Worm (Caenorhabditis elegans) whole organism, L4 larva: ENCODE measurements around the gene F42F12.4.

Source experiments
- D1046.2 ChIP-seq: fragments of 200-800 bp; sonication (Bioruptor generic); IDR thresholded peaks from 2 replicates; pipeline ENCODE4 v1.3.6; 2022; ENCODE audit warnings: missing genetic modification characterization, missing compliant biosample characterization
- F26F4.8 ChIP-seq: fragments of 200-800 bp; sonication (Bioruptor generic); conservative IDR thresholded peaks from 2 replicates; pipeline ENCODE4 v1.3.6; 2022; ENCODE audit warnings: missing genetic modification characterization, missing compliant biosample characterization
- T20F7.1 ChIP-seq: fragments of 200-800 bp; sonication (Bioruptor generic); optimal IDR thresholded peaks from 2 replicates; lab custom pipeline; 2018; ENCODE audit warnings: mild to moderate bottlenecking, missing genetic modification characterization, missing compliant biosample characterization
- Y105C5A.15 ChIP-seq: fragments of 200-800 bp; sonication (Bioruptor generic); IDR thresholded peaks from 2 replicates; pipeline ENCODE4 v1.3.6; 2022; ENCODE audit warnings: missing genetic modification characterization, missing compliant biosample characterization
- Y5F2A.4 ChIP-seq: fragments of 200-800 bp; sonication (Bioruptor generic); optimal IDR thresholded peaks from 2 replicates; lab custom pipeline; 2018; ENCODE audit warnings: mild to moderate bottlenecking, missing genetic modification characterization, missing compliant biosample characterization
- aha-1 ChIP-seq: fragments of 150-350 bp; peaks from one replicate; lab custom pipeline; 2014; ENCODE audit warnings: missing biosample characterization, missing genetic modification characterization
- aly-2 ChIP-seq: sonication (generic microtip); optimal IDR thresholded peaks from 2 replicates; lab custom pipeline; 2018; ENCODE audit warnings: missing biosample characterization, missing genetic modification characterization
- arid-1 ChIP-seq: fragments of 200-800 bp; sonication (Bioruptor generic); conservative IDR thresholded peaks from 2 replicates; pipeline ENCODE4 v1.3.6; 2022; ENCODE audit warnings: missing genetic modification reagents, missing genetic modification characterization, missing compliant biosample characterization
- attf-4 ChIP-seq: sonication (generic microtip); optimal IDR thresholded peaks from 3 replicates; lab custom pipeline; 2017; ENCODE audit warnings: missing biosample characterization, missing genetic modification characterization
- ceh-28 ChIP-seq: fragments of 150-350 bp; optimal IDR thresholded peaks from 2 replicates; lab custom pipeline; 2014; ENCODE audit warnings: missing biosample characterization, missing genetic modification reagents, missing genetic modification characterization
- ces-1 ChIP-seq: fragments of 150-350 bp; sonication (generic microtip); optimal IDR thresholded peaks from 4 replicates; lab custom pipeline; 2014; ENCODE audit warnings: missing biosample characterization, missing genetic modification reagents, missing genetic modification characterization
- ctbp-1 ChIP-seq: fragments of 200-800 bp; sonication (Bioruptor generic); IDR thresholded peaks from 2 replicates; pipeline ENCODE4 v1.3.6; 2022; ENCODE audit warnings: missing genetic modification reagents, missing genetic modification characterization, missing compliant biosample characterization
- daf-16 ChIP-seq, 3 experiments: sonication (generic microtip); optimal IDR thresholded peaks; 2 replicates each; lab custom pipeline; 2016 to 2017; ENCODE audit warnings: missing genetic modification characterization in 3 of 3, missing genetic modification reagents in 3 of 3, mild to moderate bottlenecking in 2 of 3, missing compliant biosample characterization in 2 of 3, missing biosample characterization in 1 of 3, moderate library complexity in 1 of 3
- duxl-1 ChIP-seq: sonication (generic microtip); optimal IDR thresholded peaks from 2 replicates; lab custom pipeline; 2016; ENCODE audit warnings: mild to moderate bottlenecking, missing genetic modification characterization, moderate library complexity, missing compliant biosample characterization; ENCODE audit not compliant: poor library complexity
- dve-1 ChIP-seq: sonication (generic microtip); optimal IDR thresholded peaks from 2 replicates; lab custom pipeline; 2017; ENCODE audit warnings: antibody characterized with exemption, mild to moderate bottlenecking, missing genetic modification characterization, missing compliant biosample characterization; ENCODE audit not compliant: insufficient read depth
- egl-27 ChIP-seq: sonication (generic microtip); optimal IDR thresholded peaks from 3 replicates; lab custom pipeline; 2017; ENCODE audit warnings: missing biosample characterization, missing genetic modification reagents, missing genetic modification characterization
- fos-1 ChIP-seq: fragments of 150-350 bp; optimal IDR thresholded peaks from 2 replicates; lab custom pipeline; 2014; ENCODE audit warnings: missing biosample characterization, missing genetic modification characterization
- hif-1 ChIP-seq, 2 experiments: sonication (generic microtip); optimal IDR thresholded peaks; 2 replicates each; lab custom pipeline; 2016 to 2017; ENCODE audit warnings: missing compliant biosample characterization in 2 of 2, missing genetic modification characterization in 2 of 2, missing genetic modification reagents in 2 of 2, missing genotype in 2 of 2, mild to moderate bottlenecking in 1 of 2
- lin-29 ChIP-seq: fragments of 200-800 bp; sonication (Bioruptor generic); IDR thresholded peaks from 2 replicates; pipeline ENCODE4 v1.3.6; 2022; ENCODE audit warnings: missing genetic modification reagents, missing genetic modification characterization, missing compliant biosample characterization
- lin-38 ChIP-seq: fragments of 200-800 bp; sonication (Bioruptor generic); IDR thresholded peaks from 2 replicates; pipeline ENCODE4 v1.3.6; 2022; ENCODE audit warnings: missing genetic modification reagents, missing genetic modification characterization, missing compliant biosample characterization
- mes-2 ChIP-seq: sonication (generic microtip); optimal IDR thresholded peaks from 2 replicates; lab custom pipeline; 2016; ENCODE audit warnings: missing genotype, mild to moderate bottlenecking, missing genetic modification characterization, missing compliant biosample characterization; ENCODE audit not compliant: poor library complexity, severe bottlenecking
- mxl-3 ChIP-seq: fragments of 200-800 bp; sonication (Bioruptor generic); optimal IDR thresholded peaks from 2 replicates; lab custom pipeline; 2018; ENCODE audit warnings: mild to moderate bottlenecking, missing genetic modification characterization, missing compliant biosample characterization
- nhr-10 ChIP-seq: fragments of 150-350 bp; optimal IDR thresholded peaks from 2 replicates; lab custom pipeline; 2014; ENCODE audit warnings: missing biosample characterization, missing genetic modification characterization
- nhr-111 ChIP-seq: fragments of 200-800 bp; sonication (Bioruptor generic); optimal IDR thresholded peaks from 2 replicates; lab custom pipeline; 2018; ENCODE audit warnings: mild to moderate bottlenecking, missing genetic modification characterization, missing compliant biosample characterization
- nhr-25 ChIP-seq: sonication (generic microtip); optimal IDR thresholded peaks from 2 replicates; lab custom pipeline; 2017; ENCODE audit warnings: missing genetic modification characterization, mild to moderate bottlenecking, missing compliant biosample characterization, antibody characterized with exemption, moderate library complexity, borderline replicate concordance; ENCODE audit not compliant: insufficient read depth
- nhr-41 ChIP-seq: fragments of 200-800 bp; sonication (Bioruptor generic); IDR thresholded peaks from 2 replicates; pipeline ENCODE4 v1.3.6; 2022; ENCODE audit warnings: missing genetic modification reagents, missing genetic modification characterization, missing compliant biosample characterization
- nhr-77 ChIP-seq: fragments of 150-350 bp; optimal IDR thresholded peaks from 2 replicates; lab custom pipeline; 2014; ENCODE audit warnings: missing biosample characterization, missing genetic modification characterization
- php-3 ChIP-seq: fragments of 200-800 bp; sonication (Bioruptor generic); IDR thresholded peaks from 2 replicates; pipeline ENCODE4 v1.3.6; 2022; ENCODE audit warnings: missing genetic modification reagents, missing genetic modification characterization, missing compliant biosample characterization
- set-16 ChIP-seq: fragments of 200-800 bp; sonication (Bioruptor generic); IDR thresholded peaks from 2 replicates; pipeline ENCODE4 v1.3.6; 2022; ENCODE audit warnings: missing genetic modification reagents, missing genetic modification characterization, missing compliant biosample characterization
- skn-1 ChIP-seq: fragments of 150-350 bp; optimal IDR thresholded peaks from 2 replicates; lab custom pipeline; 2014; ENCODE audit warnings: missing biosample characterization, missing genetic modification characterization
- snpc-4 ChIP-seq: fragments of 150-350 bp; optimal IDR thresholded peaks from 2 replicates; lab custom pipeline; 2014; ENCODE audit warnings: missing biosample characterization, missing genetic modification characterization
- spr-1 ChIP-seq: sonication (generic microtip); optimal IDR thresholded peaks from 2 replicates; lab custom pipeline; 2016; ENCODE audit warnings: mild to moderate bottlenecking, missing genetic modification characterization, missing compliant biosample characterization
- unc-39 ChIP-seq: sonication (generic microtip); optimal IDR thresholded peaks from 2 replicates; lab custom pipeline; 2017; ENCODE audit warnings: missing biosample characterization, missing genetic modification characterization
- unc-62 ChIP-seq, 3 experiments: fragments of 150-350 bp in 1 of 3; sonication (generic microtip); optimal IDR thresholded peaks in 2 of 3; peaks in 1 of 3; 1 replicate in 1 of 3; 2 replicates in 2 of 3; lab custom pipeline; 2014 to 2017; ENCODE audit warnings: missing biosample characterization in 3 of 3, missing genetic modification characterization in 3 of 3, missing genetic modification reagents in 3 of 3, missing genotype in 1 of 3
- vab-7 ChIP-seq: fragments of 200-800 bp; sonication (Bioruptor generic); IDR thresholded peaks from 2 replicates; pipeline ENCODE4 v1.3.6; 2022; ENCODE audit warnings: missing genetic modification reagents, missing genetic modification characterization, missing compliant biosample characterization
- zag-1 ChIP-seq: fragments of 150-350 bp; optimal IDR thresholded peaks from 2 replicates; lab custom pipeline; 2014; ENCODE audit warnings: missing biosample characterization, missing genetic modification characterization
- zfp-3 ChIP-seq: fragments of 200-800 bp; sonication (Bioruptor generic); conservative IDR thresholded peaks from 2 replicates; pipeline ENCODE4 v1.3.6; 2022; ENCODE audit warnings: missing genetic modification reagents, missing genetic modification characterization, missing compliant biosample characterization
- zip-2 ChIP-seq: fragments of 150-350 bp; optimal IDR thresholded peaks from 2 replicates; lab custom pipeline; 2014; ENCODE audit warnings: missing biosample characterization, missing genetic modification characterization

Gene F42F12.4

ce11 chrX:12393786-12394308, 41.1 kb upstream of the F42F12.4 start, which contains the start of gene F17E5.2 (continued):
- TF ChIP-seq nhr-41 (peak; percentile 46; the same call in 1 of the 2 replicates), vab-7 (GFP tag; lab: Robert Waterston, UW) (no peak; the same call in 1 of the 2 replicates), dve-1 (peak; percentile 98), aly-2 (no peak), F26F4.8 (GFP tag; lab: Robert Waterston, UW) (no peak), lin-38 (GFP tag; lab: Robert Waterston, UW) (no peak; the same call in none of the 2 replicates), fos-1 (no peak), mes-2 (tag; lab: Kevin White, UChicago) (peak; percentile 96), set-16 (GFP tag; lab: Robert Waterston, UW) (no peak), daf-16 (GFP tag; optimal IDR thresholded peaks at IDR 0.05; lab: Kevin White, UChicago) (peak; percentile 50 to 93), daf-16 (tag; optimal IDR thresholded peaks at IDR 0.05; lab: Kevin White, UChicago) (peak; percentile 94), zag-1 (tag; lab: Kevin White, UChicago) (no peak), Y105C5A.15 (GFP tag; lab: Robert Waterston, UW) (no peak), snpc-4 (tag; lab: Kevin White, UChicago) (peak; percentile 4), mxl-3 (peak; percentile 94), spr-1 (tag; lab: Kevin White, UChicago) (peak; percentile 84), egl-27 (tag; lab: Kevin White, UChicago) (peak; percentile 16)
- TF ChIP-seq, all 104 proteins: peak for 52

DNA sequence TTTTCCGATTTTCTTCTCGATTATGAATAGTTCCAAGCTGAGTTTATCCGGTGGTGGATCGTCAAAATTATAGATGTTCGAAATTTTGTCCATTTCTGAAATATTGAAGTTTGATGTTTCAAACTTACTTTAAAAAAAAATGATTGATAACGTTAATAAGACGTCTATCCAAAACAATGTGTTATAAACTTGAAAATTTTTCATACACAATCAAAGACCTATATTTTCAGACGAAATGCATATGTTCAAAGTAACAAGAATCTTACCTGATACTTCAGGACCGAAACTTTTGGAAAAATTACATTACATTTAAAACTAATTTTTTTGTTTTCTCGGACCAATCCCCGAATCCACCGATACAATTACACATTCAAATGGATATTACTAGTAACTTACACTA, 38.6 kb upstream of the F42F12.4 start, which contains the start of gene nekl-3:
nekl-3 (minus strand) TSS at position 101 of the 400 bp plus-strand sequence.
- no peak for TF ChIP-seq Y105C5A.15 (GFP tag; lab: Robert Waterston, UW)
- peak; percentile 21 for TF ChIP-seq aha-1 (tag; lab: Kevin White, UChicago)
- TF ChIP-seq, all 104 proteins: peak for 1

- peak in 1 of 2 experiments; percentile 78 for TF ChIP-seq unc-62 (GFP tag; optimal IDR thresholded peaks at IDR 0.05 in 1 of 2; lab: Kevin White, UChicago)
- TF ChIP-seq unc-62 (tag; optimal IDR thresholded peaks at IDR 0.05; lab: Kevin White, UChicago) = no peak
- no peak for TF ChIP-seq nhr-10 (tag; lab: Kevin White, UChicago)
- TF ChIP-seq, all 104 proteins: peak for 1
Observed at ce11 chrX:12378293-12378692, 25.5 kb upstream of the F42F12.4 start, which contains the start of gene glb-13. TSS of gene glb-13 (minus strand) at chrX:12378393.

ce11 chrX:12375783-12376182, 23.0 kb upstream of the F42F12.4 start:
- TF ChIP-seq ces-1 (GFP tag; lab: Kevin White, UChicago) (no peak), unc-62 (GFP tag; optimal IDR thresholded peaks at IDR 0.05 in 1 of 2; lab: Kevin White, UChicago) (peak in 1 of 2 experiments; percentile 90), unc-62 (tag; optimal IDR thresholded peaks at IDR 0.05; lab: Kevin White, UChicago) (no peak)

DNA sequence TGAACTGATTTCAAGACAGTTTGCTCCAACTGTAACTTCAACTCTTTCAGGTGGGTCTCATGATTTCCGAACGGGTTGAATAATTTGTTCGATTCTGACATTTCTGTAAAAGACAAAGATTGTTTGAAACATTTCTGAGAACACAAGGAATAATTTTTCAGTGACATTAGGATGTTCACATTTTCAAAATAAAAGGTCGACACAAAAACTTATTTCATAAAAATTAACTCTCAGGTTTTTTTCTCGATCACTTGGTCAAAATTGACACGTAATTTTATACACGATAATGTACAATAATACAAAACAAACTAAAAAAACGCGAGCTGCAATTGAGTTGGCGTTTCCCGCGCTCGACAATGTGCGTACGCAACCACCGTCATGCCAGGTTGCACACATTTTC, 18.6 kb upstream of the F42F12.4 start, which contains the start of gene rif-1.2:
rif-1.2 (minus strand) TSS at position 101 of the 400 bp plus-strand sequence.
- no peak for TF ChIP-seq nhr-111 (GFP tag; lab: Kevin White, UChicago)
- TF ChIP-seq nhr-77 = no peak
- no peak for TF ChIP-seq duxl-1 (tag; lab: Kevin White, UChicago)
- TF ChIP-seq F26F4.8 (GFP tag; lab: Robert Waterston, UW) = no peak
- TF ChIP-seq unc-39 = no peak
- TF ChIP-seq php-3 = no peak
- no peak for TF ChIP-seq fos-1
- TF ChIP-seq hif-1 (tag; optimal IDR thresholded peaks at IDR 0.05; lab: Kevin White, UChicago) = no peak
- no peak for TF ChIP-seq zfp-3 (GFP tag; lab: Robert Waterston, UW)
- TF ChIP-seq ctbp-1 (GFP tag; lab: Robert Waterston, UW) = no peak
- no peak for TF ChIP-seq set-16 (GFP tag; lab: Robert Waterston, UW)

DNA sequence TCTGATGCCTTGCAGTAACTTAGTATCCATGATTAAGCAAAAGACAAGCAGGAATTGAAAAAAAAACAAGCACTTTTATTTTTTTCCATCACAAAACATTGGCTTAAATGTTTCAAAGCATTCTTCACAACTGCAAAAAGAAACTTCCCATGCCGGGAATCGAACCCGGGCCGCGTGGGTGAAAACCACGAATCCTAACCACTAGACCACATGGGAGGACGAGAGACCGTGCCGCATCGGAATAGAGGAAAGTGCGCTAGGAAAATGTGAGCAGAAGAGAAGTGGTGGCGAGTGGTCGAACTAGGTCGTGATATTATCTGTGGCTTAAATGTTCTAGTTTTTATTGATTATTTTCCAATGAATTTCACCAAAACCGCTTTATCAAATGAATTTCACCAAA, 14.8 kb upstream of the F42F12.4 start:
- TF ChIP-seq daf-16 (GFP tag; optimal IDR thresholded peaks at IDR 0.05; lab: Kevin White, UChicago) (peak; percentile 11 to 45), daf-16 (tag; optimal IDR thresholded peaks at IDR 0.05; lab: Kevin White, UChicago) (peak; percentile 51), spr-1 (tag; lab: Kevin White, UChicago) (peak; percentile 14), arid-1 (GFP tag; lab: Robert Waterston, UW) (peak; percentile 73), T20F7.1 (GFP tag; lab: Kevin White, UChicago) (no peak), mxl-3 (peak; percentile 39), ceh-28 (tag; lab: Kevin White, UChicago) (no peak), attf-4 (tag; lab: Kevin White, UChicago) (no peak), D1046.2 (no peak), nhr-111 (GFP tag; lab: Kevin White, UChicago) (no peak), Y5F2A.4 (GFP tag; lab: Kevin White, UChicago) (no peak), dve-1 (no peak), skn-1 (tag; lab: Kevin White, UChicago) (no peak), lin-29 (GFP tag; lab: Robert Waterston, UW) (no peak), zip-2 (tag; lab: Kevin White, UChicago) (no peak), nhr-25 (tag; lab: Kevin White, UChicago) (no peak)
